Worm (Caenorhabditis elegans) whole organism, L1 larva: ENCODE results near the gene vha-1.

Source experiments
- aha-1 ChIP-seq: fragments of 150-350 bp; optimal IDR thresholded peaks from 2 replicates; lab custom pipeline; 2014; ENCODE audit warnings: missing biosample characterization, missing genetic modification characterization
- ama-1 ChIP-seq: fragments of 150-350 bp; optimal IDR thresholded peaks from 2 replicates; lab custom pipeline; 2014
- dpl-1 ChIP-seq, 3 experiments: fragments of 150-350 bp in 2 of 3; sonication (generic microtip) in 1 of 3; optimal IDR thresholded peaks; 2 replicates each; lab custom pipeline; 2014 to 2017; ENCODE audit warnings: missing biosample characterization in 3 of 3, missing genetic modification characterization in 3 of 3, missing genetic modification reagents in 3 of 3
- elt-3 ChIP-seq, 6 experiments: fragments of 150-350 bp in 1 of 6; sonication (generic microtip); optimal IDR thresholded peaks; 2 replicates each; lab custom pipeline; 2017 to 2018; ENCODE audit warnings: missing biosample characterization in 6 of 6, missing genetic modification characterization in 6 of 6, inconsistent platforms in 1 of 6
- jun-1 ChIP-seq: fragments of 150-350 bp; optimal IDR thresholded peaks from 2 replicates; lab custom pipeline; 2014; ENCODE audit warnings: missing biosample characterization, missing genetic modification reagents, missing genetic modification characterization
- lin-13 ChIP-seq: fragments of 150-350 bp; optimal IDR thresholded peaks from 2 replicates; lab custom pipeline; 2014; ENCODE audit warnings: missing biosample characterization, missing genetic modification reagents, missing genetic modification characterization
- lin-15B ChIP-seq: fragments of 150-350 bp; sonication (generic microtip); optimal IDR thresholded peaks from 3 replicates; lab custom pipeline; 2014; ENCODE audit warnings: missing biosample characterization, missing genetic modification characterization
- lsy-2 ChIP-seq, 2 experiments: fragments of 150-350 bp; optimal IDR thresholded peaks; 2 replicates each; lab custom pipeline; 2014; ENCODE audit warnings: missing biosample characterization in 2 of 2, missing genetic modification characterization in 2 of 2
- nhr-20 ChIP-seq: sonication (generic microtip); optimal IDR thresholded peaks from 2 replicates; lab custom pipeline; 2016; ENCODE audit warnings: mild to moderate bottlenecking, missing genetic modification characterization, missing compliant biosample characterization
- nhr-28 ChIP-seq: fragments of 150-350 bp; optimal IDR thresholded peaks from 2 replicates; lab custom pipeline; 2014; ENCODE audit warnings: missing biosample characterization, missing genetic modification characterization
- nhr-71 ChIP-seq: sonication (generic microtip); optimal IDR thresholded peaks from 2 replicates; lab custom pipeline; 2016; ENCODE audit warnings: mild to moderate bottlenecking, missing genetic modification characterization, moderate library complexity, missing compliant biosample characterization
- nhr-77 ChIP-seq: fragments of 150-350 bp; optimal IDR thresholded peaks from 2 replicates; lab custom pipeline; 2014; ENCODE audit warnings: missing biosample characterization, missing genetic modification characterization
- pag-3 ChIP-seq: sonication (generic microtip); optimal IDR thresholded peaks from 2 replicates; lab custom pipeline; 2017; ENCODE audit warnings: missing genetic modification characterization, mild to moderate bottlenecking, missing compliant biosample characterization, antibody characterized with exemption, borderline replicate concordance; ENCODE audit not compliant: insufficient read depth
- zag-1 ChIP-seq: fragments of 150-350 bp; optimal IDR thresholded peaks from 2 replicates; lab custom pipeline; 2014; ENCODE audit warnings: missing biosample characterization, missing genetic modification characterization

- TF ChIP-seq nhr-20 (no peak), ama-1 (lab: Kevin White, UChicago) (no peak), lin-13 (GFP tag; lab: Kevin White, UChicago) (no peak), nhr-71 (peak; percentile 10), lsy-2 (tag; optimal IDR thresholded peaks at IDR 0.05; lab: Kevin White, UChicago) (peak in 1 of 2 experiments; percentile 27), lin-15B (tag; lab: Kevin White, UChicago) (no peak), nhr-28 (tag; lab: Kevin White, UChicago) (no peak), aha-1 (no peak), elt-3 (tag; optimal IDR thresholded peaks at IDR 0.05; lab: Kevin White, UChicago) (no peak), nhr-77 (no peak), zag-1 (tag; lab: Kevin White, UChicago) (no peak), dpl-1 (GFP tag; optimal IDR thresholded peaks at IDR 0.05; lab: Kevin White, UChicago) (peak; percentile 53 to 78 (median 66)), pag-3 (tag; lab: Kevin White, UChicago) (no peak), jun-1 (tag; lab: Kevin White, UChicago) (no peak)
These were observed 5.1 kb upstream of the vha-1 start for ce11 chrIII:9775916-9776315.
